Worm (Caenorhabditis elegans) whole organism, L4 larva: ENCODE data around the gene str-204.

Experiments used
- D1046.2 ChIP-seq: fragments of 200-800 bp; sonication (Bioruptor generic); IDR thresholded peaks from 2 replicates; pipeline ENCODE4 v1.3.6; 2022; ENCODE audit warnings: missing genetic modification characterization, missing compliant biosample characterization
- F10B5.3 ChIP-seq: sonication (generic microtip); optimal IDR thresholded peaks from 2 replicates; lab custom pipeline; 2016; ENCODE audit warnings: mild to moderate bottlenecking, missing genetic modification characterization, missing compliant biosample characterization
- T20F7.1 ChIP-seq: fragments of 200-800 bp; sonication (Bioruptor generic); optimal IDR thresholded peaks from 2 replicates; lab custom pipeline; 2018; ENCODE audit warnings: mild to moderate bottlenecking, missing genetic modification characterization, missing compliant biosample characterization
- Y48G9A.11 ChIP-seq: fragments of 200-800 bp; sonication (Bioruptor generic); IDR thresholded peaks from 2 replicates; pipeline ENCODE4 v1.3.6; 2022; ENCODE audit warnings: missing genetic modification reagents, missing genetic modification characterization, missing compliant biosample characterization
- aha-1 ChIP-seq: fragments of 150-350 bp; peaks from one replicate; lab custom pipeline; 2014; ENCODE audit warnings: missing biosample characterization, missing genetic modification characterization
- ama-1 ChIP-seq: fragments of 150-350 bp; optimal IDR thresholded peaks from 2 replicates; lab custom pipeline; 2014; ENCODE audit warnings: inconsistent platforms, mixed read lengths
- arid-1 ChIP-seq: fragments of 200-800 bp; sonication (Bioruptor generic); conservative IDR thresholded peaks from 2 replicates; pipeline ENCODE4 v1.3.6; 2022; ENCODE audit warnings: missing genetic modification reagents, missing genetic modification characterization, missing compliant biosample characterization
- ceh-44 ChIP-seq: fragments of 200-800 bp; sonication (Bioruptor generic); IDR thresholded peaks from 2 replicates; pipeline ENCODE4 v1.3.6; 2022; ENCODE audit warnings: missing genetic modification reagents, missing genetic modification characterization, missing compliant biosample characterization
- ceh-62 ChIP-seq: sonication (generic microtip); optimal IDR thresholded peaks from 2 replicates; lab custom pipeline; 2017; ENCODE audit warnings: missing biosample characterization, missing genetic modification characterization
- ceh-82 ChIP-seq: sonication (generic microtip); optimal IDR thresholded peaks from 2 replicates; lab custom pipeline; 2017; ENCODE audit warnings: missing biosample characterization, missing genetic modification characterization
- ctbp-1 ChIP-seq: fragments of 200-800 bp; sonication (Bioruptor generic); IDR thresholded peaks from 2 replicates; pipeline ENCODE4 v1.3.6; 2022; ENCODE audit warnings: missing genetic modification reagents, missing genetic modification characterization, missing compliant biosample characterization
- daf-16 ChIP-seq, 3 experiments: sonication (generic microtip); optimal IDR thresholded peaks; 2 replicates each; lab custom pipeline; 2016 to 2017; ENCODE audit warnings: missing genetic modification characterization in 3 of 3, missing genetic modification reagents in 3 of 3, mild to moderate bottlenecking in 2 of 3, missing compliant biosample characterization in 2 of 3, missing biosample characterization in 1 of 3, moderate library complexity in 1 of 3
- daf-8 ChIP-seq: fragments of 200-800 bp; sonication (Bioruptor generic); IDR thresholded peaks from 2 replicates; pipeline ENCODE4 v1.3.6; 2022; ENCODE audit warnings: missing genetic modification characterization, missing compliant biosample characterization
- dmd-6 ChIP-seq: fragments of 200-800 bp; sonication (Bioruptor generic); IDR thresholded peaks from 2 replicates; pipeline ENCODE4 v1.3.6; 2022; ENCODE audit warnings: missing genetic modification reagents, missing genetic modification characterization, missing compliant biosample characterization
- dmd-9 ChIP-seq: fragments of 200-800 bp; sonication (Bioruptor generic); IDR thresholded peaks from 2 replicates; pipeline ENCODE4 v1.3.6; 2022; ENCODE audit warnings: missing genetic modification reagents, missing genetic modification characterization, missing compliant biosample characterization
- dpl-1 ChIP-seq: fragments of 150-350 bp; optimal IDR thresholded peaks from 2 replicates; lab custom pipeline; 2014; ENCODE audit warnings: missing biosample characterization, missing genetic modification reagents, missing genetic modification characterization
- duxl-1 ChIP-seq: sonication (generic microtip); optimal IDR thresholded peaks from 2 replicates; lab custom pipeline; 2016; ENCODE audit warnings: mild to moderate bottlenecking, missing genetic modification characterization, moderate library complexity, missing compliant biosample characterization; ENCODE audit not compliant: poor library complexity
- dve-1 ChIP-seq: sonication (generic microtip); optimal IDR thresholded peaks from 2 replicates; lab custom pipeline; 2017; ENCODE audit warnings: antibody characterized with exemption, mild to moderate bottlenecking, missing genetic modification characterization, missing compliant biosample characterization; ENCODE audit not compliant: insufficient read depth
- egl-43 ChIP-seq: fragments of 200-800 bp; sonication (Bioruptor generic); IDR thresholded peaks from 2 replicates; pipeline ENCODE4 v1.3.6; 2022; ENCODE audit warnings: missing genetic modification reagents, missing genetic modification characterization, missing compliant biosample characterization
- hif-1 ChIP-seq, 2 experiments: sonication (generic microtip); optimal IDR thresholded peaks; 2 replicates each; lab custom pipeline; 2016 to 2017; ENCODE audit warnings: missing compliant biosample characterization in 2 of 2, missing genetic modification characterization in 2 of 2, missing genetic modification reagents in 2 of 2, missing genotype in 2 of 2, mild to moderate bottlenecking in 1 of 2
- hlh-11 ChIP-seq: fragments of 200-800 bp; sonication (Bioruptor generic); optimal IDR thresholded peaks from 2 replicates; lab custom pipeline; 2018; ENCODE audit warnings: mild to moderate bottlenecking, missing genetic modification characterization, missing compliant biosample characterization
- hlh-30 ChIP-seq: sonication (generic microtip); optimal IDR thresholded peaks from 2 replicates; lab custom pipeline; 2017; ENCODE audit warnings: antibody characterized with exemption, mild to moderate bottlenecking, missing genetic modification characterization, missing compliant biosample characterization; ENCODE audit not compliant: insufficient read depth
- lim-7 ChIP-seq: fragments of 200-800 bp; sonication (Bioruptor generic); IDR thresholded peaks from 2 replicates; pipeline ENCODE4 v1.3.6; 2022; ENCODE audit warnings: missing genetic modification characterization, missing compliant biosample characterization
- lin-1 ChIP-seq: fragments of 200-800 bp; sonication (Bioruptor generic); IDR thresholded peaks from 2 replicates; pipeline ENCODE4 v1.3.6; 2022; ENCODE audit warnings: missing genetic modification reagents, missing genetic modification characterization, missing compliant biosample characterization
- lin-13 ChIP-seq: fragments of 150-350 bp; optimal IDR thresholded peaks from 2 replicates; lab custom pipeline; 2014; ENCODE audit warnings: missing biosample characterization, missing genetic modification reagents, missing genetic modification characterization
- lin-15B ChIP-seq: fragments of 150-350 bp; sonication (generic microtip); optimal IDR thresholded peaks from 3 replicates; lab custom pipeline; 2014; ENCODE audit warnings: missing biosample characterization, missing genetic modification characterization
- mep-1 ChIP-seq: fragments of 150-350 bp; sonication (generic microtip); optimal IDR thresholded peaks from 3 replicates; lab custom pipeline; 2014; ENCODE audit warnings: missing biosample characterization, missing genetic modification characterization
- mes-2 ChIP-seq: sonication (generic microtip); optimal IDR thresholded peaks from 2 replicates; lab custom pipeline; 2016; ENCODE audit warnings: missing genotype, mild to moderate bottlenecking, missing genetic modification characterization, missing compliant biosample characterization; ENCODE audit not compliant: poor library complexity, severe bottlenecking
- mxl-3 ChIP-seq: fragments of 200-800 bp; sonication (Bioruptor generic); optimal IDR thresholded peaks from 2 replicates; lab custom pipeline; 2018; ENCODE audit warnings: mild to moderate bottlenecking, missing genetic modification characterization, missing compliant biosample characterization
- nhr-10 ChIP-seq: fragments of 150-350 bp; optimal IDR thresholded peaks from 2 replicates; lab custom pipeline; 2014; ENCODE audit warnings: missing biosample characterization, missing genetic modification characterization
- nhr-237 ChIP-seq: sonication (generic microtip); optimal IDR thresholded peaks from 2 replicates; lab custom pipeline; 2017; ENCODE audit warnings: missing biosample characterization, missing genetic modification characterization
- nhr-25 ChIP-seq: sonication (generic microtip); optimal IDR thresholded peaks from 2 replicates; lab custom pipeline; 2017; ENCODE audit warnings: missing genetic modification characterization, mild to moderate bottlenecking, missing compliant biosample characterization, antibody characterized with exemption, moderate library complexity, borderline replicate concordance; ENCODE audit not compliant: insufficient read depth
- nhr-28 ChIP-seq: fragments of 150-350 bp; optimal IDR thresholded peaks from 2 replicates; lab custom pipeline; 2014; ENCODE audit warnings: missing biosample characterization, missing genetic modification characterization
- nhr-48 ChIP-seq: sonication (generic microtip); optimal IDR thresholded peaks from 2 replicates; lab custom pipeline; 2016; ENCODE audit warnings: mild to moderate bottlenecking, missing genetic modification characterization, missing compliant biosample characterization
- nhr-77 ChIP-seq: fragments of 150-350 bp; optimal IDR thresholded peaks from 2 replicates; lab custom pipeline; 2014; ENCODE audit warnings: missing biosample characterization, missing genetic modification characterization
- pqm-1 ChIP-seq: sonication (generic microtip); optimal IDR thresholded peaks from 2 replicates; lab custom pipeline; 2017; ENCODE audit warnings: missing biosample characterization, missing genetic modification characterization
- tag-97 ChIP-seq: fragments of 200-800 bp; sonication (Bioruptor generic); IDR thresholded peaks from 2 replicates; pipeline ENCODE4 v1.3.6; 2022; ENCODE audit warnings: missing genetic modification characterization, missing compliant biosample characterization
- unc-130 ChIP-seq: sonication (generic microtip); optimal IDR thresholded peaks from 2 replicates; lab custom pipeline; 2016; ENCODE audit warnings: missing genetic modification reagents, missing genetic modification characterization, missing compliant biosample characterization
- vab-7 ChIP-seq: fragments of 200-800 bp; sonication (Bioruptor generic); IDR thresholded peaks from 2 replicates; pipeline ENCODE4 v1.3.6; 2022; ENCODE audit warnings: missing genetic modification reagents, missing genetic modification characterization, missing compliant biosample characterization
- zfp-2 ChIP-seq: sonication (generic microtip); optimal IDR thresholded peaks from 2 replicates; lab custom pipeline; 2016; ENCODE audit warnings: mild to moderate bottlenecking, missing genetic modification characterization, missing compliant biosample characterization

The str-204 gene

DNA sequence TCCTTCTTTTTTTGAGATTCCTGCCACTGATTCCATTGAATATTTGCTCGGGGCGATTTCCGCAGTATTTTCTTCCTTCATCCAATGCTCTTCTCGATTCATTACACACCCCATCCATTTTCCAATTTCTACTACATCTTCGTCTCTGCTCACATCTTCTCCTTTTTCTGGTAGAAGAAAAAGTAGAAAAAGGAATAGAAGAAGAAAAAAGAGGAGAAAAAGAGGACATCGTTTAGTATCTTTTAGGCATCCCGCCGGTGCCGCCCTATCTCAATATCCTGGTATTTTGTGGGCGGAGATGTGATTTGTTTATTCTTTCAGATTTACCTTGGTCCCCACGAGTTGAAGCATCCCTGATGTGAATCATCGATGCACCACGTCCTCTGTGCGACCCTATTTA, 15.7 kb downstream of the str-204 start, which contains the start of gene lgc-39:
TSS of gene lgc-39 (plus strand) at position 301 of the 400 bp plus-strand sequence.
- TF ChIP-seq nhr-28 (tag; lab: Kevin White, UChicago) (no peak), ama-1 (no peak), nhr-48 (tag; lab: Kevin White, UChicago) (no peak), daf-16 (GFP tag; optimal IDR thresholded peaks at IDR 0.05; lab: Kevin White, UChicago) (no peak), daf-16 (tag; optimal IDR thresholded peaks at IDR 0.05; lab: Kevin White, UChicago) (no peak), D1046.2 (GFP tag; lab: Robert Waterston, UW) (no peak), ceh-62 (tag; lab: Kevin White, UChicago) (no peak), nhr-25 (tag; lab: Kevin White, UChicago) (no peak), nhr-10 (no peak), hlh-30 (tag; lab: Kevin White, UChicago) (no peak), nhr-237 (no peak), arid-1 (GFP tag; lab: Robert Waterston, UW) (no peak), hif-1 (tag; optimal IDR thresholded peaks at IDR 0.05; lab: Kevin White, UChicago) (no peak), T20F7.1 (GFP tag; lab: Kevin White, UChicago) (no peak), dmd-9 (no peak), egl-43 (GFP tag; lab: Robert Waterston, UW) (no peak), ceh-82 (tag; lab: Kevin White, UChicago) (no peak)

DNA sequence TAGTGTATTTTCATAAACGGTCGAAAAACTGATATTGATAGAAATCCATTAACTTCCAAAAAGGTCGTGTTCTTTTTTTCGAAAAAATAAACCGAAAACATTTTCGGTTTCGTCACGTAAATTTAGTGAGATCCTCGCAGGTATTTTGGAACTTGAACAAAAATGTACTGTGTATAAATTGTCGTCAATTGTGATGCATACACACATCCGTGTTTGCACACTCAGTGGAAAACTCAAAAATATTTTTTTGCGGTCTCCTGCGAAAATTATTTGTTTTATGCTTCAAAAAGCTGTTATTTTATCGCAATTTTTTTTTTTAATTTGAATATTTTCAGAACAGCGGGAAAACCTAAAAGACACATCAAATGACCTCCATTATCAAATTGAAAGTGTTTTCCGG, 19.4 kb downstream of the str-204 start, which contains the start of gene cpsf-2:
TSS of gene cpsf-2 (plus strand) at position 330 of the 400 bp plus-strand sequence.
- no peak for TF ChIP-seq F10B5.3 (tag; lab: Kevin White, UChicago)
- no peak for TF ChIP-seq mep-1
- no peak for TF ChIP-seq ctbp-1
- peak; percentile 72 for TF ChIP-seq aha-1 (tag; lab: Kevin White, UChicago)
- peak; percentile 1 for TF ChIP-seq dpl-1 (GFP tag; lab: Kevin White, UChicago)
- peak; percentile 47 for TF ChIP-seq mes-2 (tag; lab: Kevin White, UChicago)

DNA sequence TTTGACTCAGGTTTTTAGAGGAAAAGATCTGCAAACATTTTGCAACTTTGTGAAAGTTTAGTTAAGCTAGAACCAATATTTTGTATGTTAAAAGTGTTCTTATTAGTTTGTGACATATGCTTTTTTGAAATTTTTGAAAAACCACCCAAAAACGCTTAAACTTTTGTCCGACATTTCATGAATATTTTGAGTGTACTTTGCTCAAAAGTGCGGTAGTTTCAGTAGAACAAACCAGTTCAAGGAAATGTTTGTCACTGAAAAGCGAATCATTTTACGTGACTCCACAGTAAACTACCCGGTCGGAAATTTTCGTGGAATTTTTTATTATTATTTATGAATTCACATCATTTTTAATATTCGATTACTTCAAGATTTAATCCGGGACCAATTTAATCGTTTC, 25.1 kb downstream of the str-204 start, which contains the start of gene pitr-5:
TSS of gene pitr-5 (plus strand) at position 301 of the 400 bp plus-strand sequence.
- no peak for TF ChIP-seq D1046.2 (GFP tag; lab: Robert Waterston, UW)
- TF ChIP-seq nhr-10, result no peak
- no peak for TF ChIP-seq F10B5.3 (tag; lab: Kevin White, UChicago)
- no peak for TF ChIP-seq lin-13 (GFP tag; lab: Kevin White, UChicago)
- TF ChIP-seq duxl-1 (tag; lab: Kevin White, UChicago), result no peak
- no peak for TF ChIP-seq ceh-44 (GFP tag; lab: Robert Waterston, UW)
- TF ChIP-seq unc-130 (GFP tag; lab: Kevin White, UChicago), result no peak
- no peak for TF ChIP-seq mes-2 (tag; lab: Kevin White, UChicago)
- TF ChIP-seq daf-16 (GFP tag; optimal IDR thresholded peaks at IDR 0.05; lab: Kevin White, UChicago), result no peak
- no peak for TF ChIP-seq daf-16 (tag; optimal IDR thresholded peaks at IDR 0.05; lab: Kevin White, UChicago)

DNA sequence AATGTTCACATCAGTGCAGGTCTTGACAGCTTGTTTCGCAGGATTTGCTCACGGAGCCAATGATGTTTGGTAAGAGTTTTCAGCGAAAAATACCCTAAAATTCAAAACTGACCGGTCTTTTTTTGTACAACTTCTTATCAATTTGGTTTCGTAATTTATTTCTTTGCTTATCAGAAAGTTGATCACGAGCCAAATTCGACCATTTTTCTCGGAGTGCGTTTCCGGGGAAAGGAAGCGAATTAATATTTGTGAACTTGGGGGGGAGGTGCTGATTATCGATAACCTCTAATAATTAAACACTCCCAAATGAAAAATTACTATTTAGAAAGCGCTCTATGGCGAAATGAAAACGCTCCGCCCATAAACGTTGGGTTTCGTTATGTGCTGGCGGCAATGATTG, 27.1 kb downstream of the str-204 start:
- TF ChIP-seq tag-97 (GFP tag; lab: Robert Waterston, UW) (no peak), mxl-3 (GFP tag; lab: Kevin White, UChicago) (no peak), daf-8 (GFP tag; lab: Robert Waterston, UW) (no peak), dve-1 (tag; lab: Kevin White, UChicago) (peak; percentile 25), zfp-2 (no peak), lin-1 (GFP tag; lab: Robert Waterston, UW) (peak; percentile 75; the same call in 1 of the 2 replicates), lim-7 (GFP tag; lab: Robert Waterston, UW) (no peak), Y48G9A.11 (GFP tag; lab: Robert Waterston, UW) (no peak), daf-16 (GFP tag; optimal IDR thresholded peaks at IDR 0.05; lab: Kevin White, UChicago) (no peak), daf-16 (tag; optimal IDR thresholded peaks at IDR 0.05; lab: Kevin White, UChicago) (peak; percentile 37), nhr-237 (no peak), dmd-6 (GFP tag; lab: Robert Waterston, UW) (peak; percentile 69), lin-15B (tag; lab: Kevin White, UChicago) (no peak), nhr-28 (tag; lab: Kevin White, UChicago) (peak; percentile 75), hlh-11 (peak; percentile 52), nhr-77 (peak; percentile 49), pqm-1 (tag; lab: Kevin White, UChicago) (peak; percentile 69), vab-7 (GFP tag; lab: Robert Waterston, UW) (no peak), unc-130 (GFP tag; lab: Kevin White, UChicago) (no peak), ceh-62 (tag; lab: Kevin White, UChicago) (no peak)
